Fruit fly (Drosophila melanogaster) Kc167 (cell line): ENCODE measurements around the gene ND-13A.

ENCODE experiments used
- Myc ChIP-seq: fragments of >200 bp; optimal IDR thresholded peaks from 2 replicates; lab custom pipeline; 2017; ENCODE audit warnings: missing external identifiers
- h ChIP-seq: fragments of >200 bp; optimal IDR thresholded peaks from 3 replicates; lab custom pipeline; 2018; ENCODE audit warnings: missing external identifiers
- insv ChIP-seq: fragments of >200 bp; optimal IDR thresholded peaks from 3 replicates; lab custom pipeline; 2018; ENCODE audit warnings: missing external identifiers
- psq ChIP-seq: fragments of >200 bp; optimal IDR thresholded peaks from 2 replicates; lab custom pipeline; 2017; ENCODE audit warnings: missing external identifiers
- ttk ChIP-seq: sonication (Bioruptor generic); optimal IDR thresholded peaks from 2 replicates; lab custom pipeline; 2017; ENCODE audit warnings: missing external identifiers

DNA sequence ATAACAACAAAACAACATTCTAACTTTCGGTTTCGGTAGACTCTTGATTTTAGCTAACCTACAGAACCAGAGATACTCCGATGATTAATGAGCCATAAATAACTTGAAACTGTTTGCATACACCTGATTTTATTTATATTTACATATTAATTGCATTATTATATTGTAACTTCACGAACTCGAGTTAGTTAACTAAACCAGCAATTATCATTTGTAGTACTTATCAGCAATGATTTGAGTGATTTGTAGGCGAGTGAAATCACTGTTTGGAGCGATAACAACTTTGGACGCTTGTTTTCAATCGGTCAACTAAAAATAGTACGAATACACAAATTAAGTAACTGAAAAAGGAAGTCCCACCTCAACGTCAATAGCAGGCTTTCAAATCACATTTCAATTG lies 47.8 kb upstream of the ND-13A start:
- TF ChIP-seq insv (lab: Kevin White, UChicago) = no peak
- no peak for TF ChIP-seq ttk (lab: Kevin White, UChicago)
- TF ChIP-seq h (lab: Kevin White, UChicago) = no peak
- TF ChIP-seq Myc (lab: Kevin White, UChicago) = no peak
- TF ChIP-seq psq = no peak
